Worm (Caenorhabditis elegans): ENCODE data around the gene dylt-3.

dylt-3 gene

ce11 chrII:8138015-8138546 lies 43.5 kb upstream of the dylt-3 start, which contains the start of gene cdc-48.2:
Gene cdc-48.2, plus strand, starts transcription at chrII:8138496.
- TF ChIP-seq ceh-83 (GFP tag; optimal IDR thresholded peaks at IDR 0.05) (peak; percentile 2), unc-62 (GFP tag; optimal IDR thresholded peaks at IDR 0.05) (no peak)

DNA sequence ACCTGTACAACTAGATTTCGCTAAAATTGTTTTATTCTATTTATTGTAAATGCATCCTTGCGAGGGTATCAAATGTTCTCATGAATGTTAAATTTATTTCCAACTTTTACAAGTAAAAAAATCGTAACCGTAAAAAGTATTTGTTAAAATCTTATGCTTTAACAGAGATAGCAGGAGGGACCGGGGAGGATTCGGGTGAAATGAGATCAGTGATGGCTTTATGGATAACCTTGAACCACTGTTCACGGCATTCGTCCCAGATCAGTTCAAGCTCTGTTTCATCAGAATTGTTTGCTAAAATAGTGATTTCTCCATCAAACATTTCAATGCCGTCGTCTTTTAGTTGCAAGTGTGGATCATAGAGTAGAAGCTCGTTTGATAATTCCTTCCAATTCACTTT lies 40.4 kb upstream of the dylt-3 start:
- TF ChIP-seq flh-1 (GFP tag; optimal IDR thresholded peaks at IDR 0.05) = no peak
- no peak for TF ChIP-seq unc-120 (tag; optimal IDR thresholded peaks at IDR 0.05; ENCODE audit: poor library complexity, severe bottlenecking)
- no peak for TF ChIP-seq elt-1 (tag; optimal IDR thresholded peaks at IDR 0.05; ENCODE audit: borderline replicate concordance, insufficient read depth)
- no peak for TF ChIP-seq nhr-2 (tag; optimal IDR thresholded peaks at IDR 0.05)
- TF ChIP-seq cnd-1 (tag; optimal IDR thresholded peaks at IDR 0.05) = no peak
- no peak for TF ChIP-seq ztf-11 (tag; optimal IDR thresholded peaks at IDR 0.05)
- TF ChIP-seq ham-2 (GFP tag; optimal IDR thresholded peaks at IDR 0.05) = no peak

DNA sequence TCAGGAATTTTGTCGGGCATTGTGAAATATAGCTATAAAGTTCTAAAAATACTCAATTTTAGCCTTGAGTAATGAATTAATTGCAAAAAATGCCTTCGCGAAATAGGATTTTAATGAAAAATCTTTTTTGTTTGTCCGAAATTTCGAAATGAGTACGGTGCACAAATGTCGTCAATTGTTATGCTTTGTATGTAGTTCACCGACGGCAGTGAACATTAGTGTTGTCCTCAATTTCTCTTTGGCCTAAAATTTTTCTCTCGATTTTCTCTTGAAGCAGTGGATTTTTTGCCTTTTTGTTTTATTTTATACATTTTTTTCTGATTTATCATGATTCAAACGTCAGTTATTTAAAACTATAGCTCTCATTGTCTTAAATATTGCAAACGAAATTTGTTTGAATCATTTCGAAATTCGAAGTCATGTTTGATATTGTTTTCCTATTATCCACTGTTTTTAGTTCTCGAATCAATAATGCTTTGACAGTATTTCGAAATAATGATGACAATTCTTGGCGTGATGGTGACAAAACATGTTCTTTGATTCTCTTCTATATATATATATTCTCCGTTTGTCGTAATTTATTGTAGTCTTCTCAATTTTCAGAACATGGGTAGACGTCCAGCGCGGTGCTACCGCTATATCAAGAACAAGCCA lies 38.1 kb upstream of the dylt-3 start, which contains the start of the genes ints-11 and rpl-10:
Gene ints-11 (minus strand): TSS at position 201 of the 654 bp plus-strand sequence.
Gene rpl-10 (plus strand): TSS at position 604 of the 654 bp plus-strand sequence.
- no peak for TF ChIP-seq ham-2 (GFP tag; optimal IDR thresholded peaks at IDR 0.05)
- TF ChIP-seq ceh-39 (tag; optimal IDR thresholded peaks at IDR 0.05) = no peak
- TF ChIP-seq lsy-2 (tag; optimal IDR thresholded peaks at IDR 0.05) = peak; percentile 94
- peak; percentile 57 for TF ChIP-seq nhr-237 (tag; optimal IDR thresholded peaks at IDR 0.05)
- no peak for TF ChIP-seq elt-1 (tag; optimal IDR thresholded peaks at IDR 0.05; ENCODE audit: borderline replicate concordance, insufficient read depth)
- peak; percentile 40 for TF ChIP-seq hlh-1 (tag; optimal IDR thresholded peaks at IDR 0.05)

- no peak for TF ChIP-seq mep-1 (tag; optimal IDR thresholded peaks at IDR 0.05)
- TF ChIP-seq cnd-1 (tag; optimal IDR thresholded peaks at IDR 0.05) = no peak
- no peak for TF ChIP-seq M03D4.4 (tag; optimal IDR thresholded peaks at IDR 0.05)
- no peak for TF ChIP-seq lin-32 (GFP tag; optimal IDR thresholded peaks at IDR 0.05)
- TF ChIP-seq bed-3 (GFP tag; optimal IDR thresholded peaks at IDR 0.05) = no peak
- no peak for TF ChIP-seq ceh-43 (GFP tag; optimal IDR thresholded peaks at IDR 0.05)
- no peak for TF ChIP-seq blmp-1 (tag; optimal IDR thresholded peaks at IDR 0.05)
- no peak for TF ChIP-seq ces-1 (GFP tag; optimal IDR thresholded peaks at IDR 0.05)
- TF ChIP-seq sem-2 (GFP tag; optimal IDR thresholded peaks at IDR 0.05) = no peak
These were observed 37.0 kb upstream of the dylt-3 start, which contains the start of gene F10B5.2 for ce11 chrII:8144543-8144942. Gene F10B5.2, plus strand, starts transcription at chrII:8144762.

- no peak for TF ChIP-seq lin-32 (GFP tag; optimal IDR thresholded peaks at IDR 0.05)
- TF ChIP-seq mab-5 (tag; optimal IDR thresholded peaks at IDR 0.05) = no peak
- TF ChIP-seq ceh-39 (tag; optimal IDR thresholded peaks at IDR 0.05) = no peak
- no peak for TF ChIP-seq unc-120 (tag; optimal IDR thresholded peaks at IDR 0.05; ENCODE audit: poor library complexity, severe bottlenecking)
- no peak for TF ChIP-seq nhr-12 (tag; optimal IDR thresholded peaks at IDR 0.05)
- no peak for TF ChIP-seq lin-13 (tag; optimal IDR thresholded peaks at IDR 0.05)
- no peak for TF ChIP-seq mep-1 (tag; optimal IDR thresholded peaks at IDR 0.05)
- TF ChIP-seq elt-3 (tag; optimal IDR thresholded peaks at IDR 0.05) = no peak
- no peak for TF ChIP-seq nhr-237 (tag; optimal IDR thresholded peaks at IDR 0.05)
- no peak for TF ChIP-seq sem-2 (GFP tag; optimal IDR thresholded peaks at IDR 0.05)
- TF ChIP-seq nhr-2 (tag; optimal IDR thresholded peaks at IDR 0.05) = no peak
These were observed 31.6 kb upstream of the dylt-3 start, which contains the start of gene F10B5.3 for ce11 chrII:8149930-8150329. Gene F10B5.3, minus strand, starts transcription at chrII:8150030.

- no peak for TF ChIP-seq ceh-43 (GFP tag; optimal IDR thresholded peaks at IDR 0.05)
- no peak for TF ChIP-seq ceh-39 (tag; optimal IDR thresholded peaks at IDR 0.05)
- peak; percentile 88 for TF ChIP-seq ces-1 (GFP tag; optimal IDR thresholded peaks at IDR 0.05)
These were observed 28.7 kb upstream of the dylt-3 start for ce11 chrII:8152711-8153325.

All from whole organism, mixed stage, embryonic.